Worm (Caenorhabditis elegans) whole organism, L1 larva: ENCODE data around the gene C28G1.2.
"Not testable (repeated sequence)": the region's sequence is repeated elsewhere in the genome, so short reads cannot be mapped to it uniquely, and the experiment has no call there.

ENCODE experiments used
- aha-1 ChIP-seq: fragments of 150-350 bp; optimal IDR thresholded peaks from 2 replicates; lab custom pipeline; 2014; ENCODE audit warnings: missing biosample characterization, missing genetic modification characterization
- blmp-1 ChIP-seq: fragments of 150-350 bp; optimal IDR thresholded peaks from 2 replicates; lab custom pipeline; 2014; ENCODE audit warnings: missing biosample characterization, missing genetic modification characterization
- ceh-63 ChIP-seq: fragments of 200-800 bp; sonication (Bioruptor generic); optimal IDR thresholded peaks from 2 replicates; lab custom pipeline; 2018; ENCODE audit warnings: mild to moderate bottlenecking, missing genetic modification characterization, missing compliant biosample characterization
- ces-1 ChIP-seq: fragments of 150-350 bp; optimal IDR thresholded peaks from 2 replicates; lab custom pipeline; 2014; ENCODE audit warnings: missing biosample characterization, missing genetic modification reagents, missing genetic modification characterization
- dpl-1 ChIP-seq, 3 experiments: fragments of 150-350 bp in 2 of 3; sonication (generic microtip) in 1 of 3; optimal IDR thresholded peaks; 2 replicates each; lab custom pipeline; 2014 to 2017; ENCODE audit warnings: missing biosample characterization in 3 of 3, missing genetic modification characterization in 3 of 3, missing genetic modification reagents in 3 of 3
- dsc-1 ChIP-seq: sonication (generic microtip); optimal IDR thresholded peaks from 2 replicates; lab custom pipeline; 2016; ENCODE audit warnings: mild to moderate bottlenecking, missing genetic modification characterization, missing compliant biosample characterization
- efl-1 ChIP-seq, 4 experiments: fragments of 150-350 bp; optimal IDR thresholded peaks in 3 of 4; peaks in 1 of 4; 1 replicate in 1 of 4; 2 replicates in 3 of 4; lab custom pipeline; 2014; ENCODE audit warnings: missing biosample characterization in 2 of 4, missing genetic modification characterization in 2 of 4, missing genetic modification reagents in 2 of 4
- egl-27 ChIP-seq, 2 experiments: fragments of 150-350 bp in 1 of 2; sonication (generic microtip); optimal IDR thresholded peaks; 3 replicates each; lab custom pipeline; 2017 to 2018; ENCODE audit warnings: missing biosample characterization in 2 of 2, missing genetic modification characterization in 2 of 2, missing genetic modification reagents in 2 of 2
- elt-2 ChIP-seq: sonication (generic microtip); optimal IDR thresholded peaks from 2 replicates; lab custom pipeline; 2016; ENCODE audit warnings: missing genetic modification characterization, mild to moderate bottlenecking, inconsistent platforms, missing compliant biosample characterization, missing genetic modification reagents
- elt-3 ChIP-seq, 6 experiments: fragments of 150-350 bp in 1 of 6; sonication (generic microtip); optimal IDR thresholded peaks; 2 replicates each; lab custom pipeline; 2017 to 2018; ENCODE audit warnings: missing biosample characterization in 6 of 6, missing genetic modification characterization in 6 of 6, inconsistent platforms in 1 of 6
- fkh-10 ChIP-seq: sonication (generic microtip); optimal IDR thresholded peaks from 2 replicates; lab custom pipeline; 2017; ENCODE audit warnings: missing biosample characterization, missing genetic modification reagents, missing genetic modification characterization
- fkh-8 ChIP-seq: sonication (generic microtip); optimal IDR thresholded peaks from 2 replicates; lab custom pipeline; 2016; ENCODE audit warnings: mild to moderate bottlenecking, missing genetic modification characterization, missing compliant biosample characterization
- grh-1 ChIP-seq: fragments of 200-800 bp; sonication (Bioruptor generic); IDR thresholded peaks from 2 replicates; pipeline ENCODE4 v1.3.6; 2022; ENCODE audit warnings: missing genetic modification reagents, missing genetic modification characterization, missing compliant biosample characterization
- irx-1 ChIP-seq: sonication (generic microtip); optimal IDR thresholded peaks from 2 replicates; lab custom pipeline; 2016; ENCODE audit warnings: missing genetic modification characterization, missing compliant biosample characterization
- jun-1 ChIP-seq: fragments of 150-350 bp; optimal IDR thresholded peaks from 2 replicates; lab custom pipeline; 2014; ENCODE audit warnings: missing biosample characterization, missing genetic modification reagents, missing genetic modification characterization
- lin-35 ChIP-seq, 2 experiments: fragments of 150-350 bp; optimal IDR thresholded peaks; 2 replicates each; lab custom pipeline; 2014; ENCODE audit warnings: missing biosample characterization in 2 of 2, missing genetic modification characterization in 2 of 2, missing genetic modification reagents in 2 of 2
- lsy-2 ChIP-seq, 2 experiments: fragments of 150-350 bp; optimal IDR thresholded peaks; 2 replicates each; lab custom pipeline; 2014; ENCODE audit warnings: missing biosample characterization in 2 of 2, missing genetic modification characterization in 2 of 2
- mdl-1 ChIP-seq, 2 experiments: fragments of 150-350 bp; optimal IDR thresholded peaks; 2 replicates each; lab custom pipeline; 2014 to 2017; ENCODE audit warnings: missing biosample characterization in 2 of 2, missing genetic modification characterization in 2 of 2, inconsistent platforms in 1 of 2
- nhr-12 ChIP-seq: sonication (generic microtip); optimal IDR thresholded peaks from 2 replicates; lab custom pipeline; 2017; ENCODE audit warnings: missing biosample characterization, missing genetic modification characterization
- nhr-19 ChIP-seq: fragments of 200-800 bp; sonication (Bioruptor generic); conservative IDR thresholded peaks from 2 replicates; pipeline ENCODE4 v1.3.6; 2022; ENCODE audit warnings: missing genetic modification characterization, missing compliant biosample characterization
- nhr-237 ChIP-seq: fragments of 150-350 bp; optimal IDR thresholded peaks from 2 replicates; lab custom pipeline; 2014; ENCODE audit warnings: missing biosample characterization, missing genetic modification characterization
- nhr-47 ChIP-seq: sonication (generic microtip); optimal IDR thresholded peaks from 2 replicates; lab custom pipeline; 2016; ENCODE audit warnings: mild to moderate bottlenecking, missing genetic modification characterization, moderate library complexity, missing compliant biosample characterization
- nhr-71 ChIP-seq: sonication (generic microtip); optimal IDR thresholded peaks from 2 replicates; lab custom pipeline; 2016; ENCODE audit warnings: mild to moderate bottlenecking, missing genetic modification characterization, moderate library complexity, missing compliant biosample characterization
- nhr-90 ChIP-seq: sonication (generic microtip); optimal IDR thresholded peaks from 2 replicates; lab custom pipeline; 2016; ENCODE audit warnings: mild to moderate bottlenecking, missing genetic modification characterization, missing compliant biosample characterization; ENCODE audit not compliant: poor library complexity
- pqm-1 ChIP-seq: sonication (generic microtip); optimal IDR thresholded peaks from 3 replicates; lab custom pipeline; 2017; ENCODE audit warnings: missing biosample characterization, missing genetic modification characterization
- snpc-4 ChIP-seq: fragments of 150-350 bp; optimal IDR thresholded peaks from 2 replicates; lab custom pipeline; 2014; ENCODE audit warnings: missing biosample characterization, missing genetic modification characterization
- swsn-7 ChIP-seq: sonication (generic microtip); optimal IDR thresholded peaks from 2 replicates; lab custom pipeline; 2016; ENCODE audit warnings: missing genetic modification characterization, missing compliant biosample characterization
- tbx-2 ChIP-seq: sonication (generic microtip); optimal IDR thresholded peaks from 2 replicates; lab custom pipeline; 2016; ENCODE audit warnings: missing genetic modification characterization, missing compliant biosample characterization
- unc-130 ChIP-seq: fragments of 150-350 bp; optimal IDR thresholded peaks from 2 replicates; lab custom pipeline; 2017; ENCODE audit warnings: missing biosample characterization, missing genetic modification characterization, inconsistent platforms
- unc-62 ChIP-seq: fragments of 150-350 bp; optimal IDR thresholded peaks from 2 replicates; lab custom pipeline; 2014; ENCODE audit warnings: missing biosample characterization, missing genetic modification reagents, missing genetic modification characterization
- unc-86 ChIP-seq: sonication (generic microtip); optimal IDR thresholded peaks from 2 replicates; lab custom pipeline; 2016; ENCODE audit warnings: missing genetic modification characterization, missing compliant biosample characterization
- unc-98 ChIP-seq: fragments of 200-800 bp; sonication (Bioruptor generic); IDR thresholded peaks from 2 replicates; pipeline ENCODE4 v1.3.6; 2022; ENCODE audit warnings: missing genetic modification characterization, missing compliant biosample characterization
- ztf-4 ChIP-seq: fragments of 150-350 bp; optimal IDR thresholded peaks from 2 replicates; lab custom pipeline; 2014; ENCODE audit warnings: missing biosample characterization, missing genetic modification characterization

C28G1.2 gene

ce11 chrX:8810908-8811307, 24.9 kb upstream of the C28G1.2 start, which contains the start of gene R04E5.9 (continued):
- TF ChIP-seq nhr-237 (tag; lab: Kevin White, UChicago) = peak; percentile 66
- TF ChIP-seq dpl-1 (GFP tag; optimal IDR thresholded peaks at IDR 0.05; lab: Kevin White, UChicago) = peak; percentile 22 to 40 (median 29)
- peak; percentile 91 for TF ChIP-seq nhr-47 (tag; lab: Kevin White, UChicago)
- no peak for TF ChIP-seq nhr-12 (tag; lab: Kevin White, UChicago)
- peak; percentile 68 for TF ChIP-seq nhr-19
- TF ChIP-seq tbx-2 = peak; percentile 85
- TF ChIP-seq jun-1 = peak; percentile 88
- TF ChIP-seq fkh-10 = peak; percentile 81
- TF ChIP-seq nhr-90 (tag; lab: Kevin White, UChicago) = peak; percentile 64
- peak; percentile 69 to 95 for TF ChIP-seq mdl-1 (tag; optimal IDR thresholded peaks at IDR 0.05; lab: Kevin White, UChicago)
- peak; percentile 62 for TF ChIP-seq snpc-4 (tag; lab: Kevin White, UChicago)
- TF ChIP-seq ceh-63 (GFP tag; lab: Kevin White, UChicago) = no peak
- peak; percentile 88 for TF ChIP-seq blmp-1 (tag; lab: Kevin White, UChicago)
- TF ChIP-seq fkh-8 (tag; lab: Kevin White, UChicago) = peak; percentile 96
- peak; percentile 59 for TF ChIP-seq ztf-4 (tag; lab: Kevin White, UChicago)
- TF ChIP-seq aha-1 = no peak
- no peak for TF ChIP-seq unc-130 (tag; lab: Kevin White, UChicago)
- TF ChIP-seq unc-62 (GFP tag; lab: Kevin White, UChicago) = no peak
- TF ChIP-seq egl-27 (tag; optimal IDR thresholded peaks at IDR 0.05; lab: Kevin White, UChicago) = peak in 1 of 2 experiments; percentile 57
- peak; percentile 87 for TF ChIP-seq swsn-7
- no peak for TF ChIP-seq ces-1 (GFP tag; lab: Kevin White, UChicago)
- TF ChIP-seq, all 84 proteins: peak for 53

DNA sequence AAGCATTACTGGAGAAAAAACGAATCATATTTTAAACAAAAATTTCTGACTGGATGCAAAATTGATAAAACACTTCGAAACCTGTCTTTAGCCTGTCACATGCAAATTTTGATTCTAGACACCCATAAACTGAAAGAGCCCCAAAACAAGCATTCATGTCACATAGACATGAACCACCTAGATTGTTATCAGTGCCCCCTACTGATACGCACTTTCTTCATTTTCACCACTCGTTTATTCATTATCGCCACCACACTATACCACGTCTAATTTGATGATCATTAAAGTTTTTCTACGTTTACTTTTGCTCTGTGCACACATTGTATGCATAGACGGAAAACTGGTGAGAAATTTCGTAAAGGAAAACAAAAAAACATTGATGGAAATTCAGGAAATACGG, 23.9 kb upstream of the C28G1.2 start, which contains the start of gene cnnm-2:
Gene cnnm-2 (plus strand): TSS at position 190 of the 400 bp plus-strand sequence.
- peak; percentile 65 for TF ChIP-seq elt-2 (tag; lab: Kevin White, UChicago)
- TF ChIP-seq nhr-71 = no peak
- no peak for TF ChIP-seq unc-98 (GFP tag; lab: Robert Waterston, UW)
- peak in 1 of 2 experiments; percentile 30 for TF ChIP-seq lin-35 (GFP tag; optimal IDR thresholded peaks at IDR 0.05; lab: Kevin White, UChicago)
- TF ChIP-seq aha-1 = no peak
- no peak for TF ChIP-seq ceh-63 (GFP tag; lab: Kevin White, UChicago)
- no peak for TF ChIP-seq unc-86 (tag; lab: Kevin White, UChicago)
- TF ChIP-seq pqm-1 (tag; lab: Kevin White, UChicago) = peak; percentile 14
- no peak for TF ChIP-seq lsy-2 (tag; optimal IDR thresholded peaks at IDR 0.05; lab: Kevin White, UChicago)
- TF ChIP-seq jun-1 = no peak
- TF ChIP-seq mdl-1 (tag; optimal IDR thresholded peaks at IDR 0.05; lab: Kevin White, UChicago) = no peak

- no peak for TF ChIP-seq fkh-10
Measured at ce11 chrX:8817929-8818328, 17.9 kb upstream of the C28G1.2 start.

- TF ChIP-seq efl-1 (optimal IDR thresholded peaks at IDR 0.05; lab: Kevin White, UChicago) = not testable (repeated sequence)
- peak in 1 of 2 experiments; percentile 17 for TF ChIP-seq efl-1 (GFP tag; optimal IDR thresholded peaks at IDR 0.05 in 1 of 2; lab: Kevin White, UChicago)
- 0 out of 2 replicates have a peak, but pooled peaks have one; percentile 13 for TF ChIP-seq nhr-19
- peak in 1 of 3 experiments; percentile 29 for TF ChIP-seq dpl-1 (GFP tag; optimal IDR thresholded peaks at IDR 0.05; lab: Kevin White, UChicago)
Measured at ce11 chrX:8818438-8818837, 17.4 kb upstream of the C28G1.2 start.

ce11 chrX:8819815-8820415, 15.9 kb upstream of the C28G1.2 start:
- TF ChIP-seq dsc-1 (tag; lab: Kevin White, UChicago) = no peak
- TF ChIP-seq efl-1 (optimal IDR thresholded peaks at IDR 0.05; lab: Kevin White, UChicago) = no peak
- peak in 1 of 2 experiments; percentile 36 for TF ChIP-seq efl-1 (GFP tag; optimal IDR thresholded peaks at IDR 0.05 in 1 of 2; lab: Kevin White, UChicago)
- no peak for TF ChIP-seq tbx-2
- TF ChIP-seq fkh-10 = no peak
- no peak for TF ChIP-seq unc-62 (GFP tag; lab: Kevin White, UChicago)
- no peak for TF ChIP-seq elt-3 (tag; optimal IDR thresholded peaks at IDR 0.05; lab: Kevin White, UChicago)
- peak; percentile 5 for TF ChIP-seq blmp-1 (tag; lab: Kevin White, UChicago)
- peak; percentile 16; the same call in 1 of the 2 replicates for TF ChIP-seq grh-1
- TF ChIP-seq irx-1 (tag; lab: Kevin White, UChicago) = no peak
- TF ChIP-seq, all 84 proteins: peak for 3
